Worm (Caenorhabditis elegans): Measurements from ENCODE around the gene nspb-8.

DNA sequence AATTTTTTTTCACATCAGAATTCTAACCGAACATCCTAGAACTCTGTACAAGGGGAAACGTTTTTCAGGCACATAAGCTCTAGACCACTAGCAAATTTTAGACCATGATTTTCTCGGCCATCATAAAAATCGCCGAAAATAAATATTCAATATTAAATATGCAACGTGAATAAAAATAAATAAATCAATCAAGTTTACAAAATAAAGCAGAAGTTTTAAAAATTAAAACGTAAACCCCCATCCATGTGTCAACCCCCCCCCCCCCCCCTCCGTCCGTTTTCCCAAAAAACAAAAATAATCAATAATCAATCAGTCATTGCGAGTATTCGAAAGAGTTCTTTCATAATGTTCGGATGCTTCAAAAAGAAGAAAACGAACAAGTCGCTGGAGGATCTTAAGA is 12.8 kb upstream of the nspb-8 start, which contains the start of gene catp-4:
- TF ChIP-seq tab-1 (GFP tag; IDR thresholded peaks at IDR 0.05) (no peak), flt-1 (GFP tag; IDR thresholded peaks at IDR 0.05) (no peak), klf-2 (GFP tag; conservative IDR thresholded peaks at IDR 0.05) (no peak)

Data from whole organism, midembryonic.